Fruit fly (Drosophila melanogaster) whole organism, embryonic: ENCODE measurements around the gene cmb.

ENCODE experiments used
- Adf1 ChIP-seq: fragments of 200-800 bp; sonication (Bioruptor generic); IDR thresholded peaks from 2 replicates; pipeline ENCODE4 v1.3.6; 2022; ENCODE audit warnings: missing biosample characterization, missing genetic modification characterization
- CG11247 ChIP-seq: fragments of 200-800 bp; sonication (Bioruptor generic); IDR thresholded peaks from 2 replicates; pipeline ENCODE4 v1.3.6; 2022; ENCODE audit warnings: missing biosample characterization, missing genetic modification characterization
- CG11504 ChIP-seq: fragments of 200-800 bp; sonication (Bioruptor generic); optimal IDR thresholded peaks from 3 replicates; lab custom pipeline; 2019; ENCODE audit warnings: missing biosample characterization, mild to moderate bottlenecking, missing genetic modification characterization, moderate library complexity
- CG11560 ChIP-seq: fragments of 200-800 bp; sonication (Bioruptor generic); IDR thresholded peaks from 3 replicates; pipeline ENCODE4 v1.3.6; 2022; ENCODE audit warnings: missing biosample characterization, missing genetic modification characterization
- CG12299 ChIP-seq: fragments of 200-800 bp; sonication (Bioruptor generic); optimal IDR thresholded peaks from 2 replicates; lab custom pipeline; 2018; ENCODE audit warnings: missing biosample characterization, mild to moderate bottlenecking, missing genetic modification characterization
- CG1233 ChIP-seq: fragments of 200-800 bp; sonication (Bioruptor generic); optimal IDR thresholded peaks from 4 replicates; lab custom pipeline; 2018; ENCODE audit warnings: missing biosample characterization, mild to moderate bottlenecking, missing genetic modification characterization
- CG12391 ChIP-seq: fragments of 200-800 bp; sonication (Bioruptor generic); optimal IDR thresholded peaks from 3 replicates; lab custom pipeline; 2018; ENCODE audit warnings: missing biosample characterization, mild to moderate bottlenecking, missing genetic modification characterization, moderate library complexity
- CG13287 ChIP-seq: fragments of 200-800 bp; sonication (Bioruptor generic); IDR thresholded peaks from 2 replicates; pipeline ENCODE4 v1.3.6; 2022; ENCODE audit warnings: missing biosample characterization, missing genetic modification characterization; ENCODE audit not compliant: partially characterized antibody
- CG13894 ChIP-seq: fragments of 200-800 bp; sonication (Bioruptor generic); optimal IDR thresholded peaks from 3 replicates; lab custom pipeline; 2018; ENCODE audit warnings: missing biosample characterization, mild to moderate bottlenecking, missing genetic modification characterization, moderate library complexity
- CG14667 ChIP-seq: fragments of 200-800 bp; sonication (Bioruptor generic); IDR thresholded peaks from 2 replicates; pipeline ENCODE4 v1.3.6; 2022; ENCODE audit warnings: missing biosample characterization, missing genetic modification characterization
- CG15269 ChIP-seq: fragments of 200-800 bp; sonication (Bioruptor generic); optimal IDR thresholded peaks from 2 replicates; lab custom pipeline; 2018; ENCODE audit warnings: missing biosample characterization, mild to moderate bottlenecking, missing genetic modification characterization, moderate library complexity
- CG1603 ChIP-seq: fragments of 200-800 bp; sonication (Bioruptor generic); optimal IDR thresholded peaks from 2 replicates; lab custom pipeline; 2019; ENCODE audit warnings: missing biosample characterization, mild to moderate bottlenecking, missing genetic modification characterization, moderate library complexity
- CG17385 ChIP-seq: fragments of 200-800 bp; sonication (Bioruptor generic); optimal IDR thresholded peaks from 3 replicates; lab custom pipeline; 2018; ENCODE audit warnings: missing biosample characterization, mild to moderate bottlenecking, missing genetic modification characterization
- CG30431 ChIP-seq: fragments of 200-800 bp; sonication (Bioruptor generic); optimal IDR thresholded peaks from 2 replicates; lab custom pipeline; 2017; ENCODE audit warnings: missing biosample characterization, missing genetic modification characterization
- CG34376 ChIP-seq: fragments of 200-800 bp; sonication (Bioruptor generic); optimal IDR thresholded peaks from 2 replicates; lab custom pipeline; 2018; ENCODE audit warnings: missing biosample characterization, mild to moderate bottlenecking, missing genetic modification characterization
- CG5953 ChIP-seq: fragments of 200-800 bp; sonication (Bioruptor generic); IDR thresholded peaks from 2 replicates; pipeline ENCODE4 v1.3.6; 2022; ENCODE audit warnings: missing biosample characterization, missing genetic modification characterization
- CG9727 ChIP-seq: fragments of 200-800 bp; sonication (Bioruptor generic); optimal IDR thresholded peaks from 3 replicates; lab custom pipeline; 2017; ENCODE audit warnings: missing biosample characterization, mild to moderate bottlenecking, missing genetic modification characterization
- CTCF ChIP-seq: fragments of 200-800 bp; sonication (Bioruptor generic); optimal IDR thresholded peaks from 2 replicates; lab custom pipeline; 2017; ENCODE audit warnings: missing biosample characterization, mild to moderate bottlenecking, missing genetic modification characterization, moderate library complexity
- Dp ChIP-seq: fragments of 200-800 bp; sonication (Bioruptor generic); optimal IDR thresholded peaks from 2 replicates; lab custom pipeline; 2018; ENCODE audit warnings: missing biosample characterization, mild to moderate bottlenecking, missing genetic modification characterization, moderate library complexity
- Eip74EF ChIP-seq, 2 experiments: fragments of 200-800 bp in 1 of 2; fragments of >200 bp in 1 of 2; sonication (Bioruptor generic) in 1 of 2; optimal IDR thresholded peaks; 2 replicates each; lab custom pipeline; 2017 to 2019; ENCODE audit warnings: missing biosample characterization in 2 of 2, missing genetic modification characterization in 2 of 2, mild to moderate bottlenecking in 1 of 2, moderate library complexity in 1 of 2
- Elba2 ChIP-seq: fragments of 200-800 bp; sonication (Bioruptor generic); optimal IDR thresholded peaks from 3 replicates; lab custom pipeline; 2016; ENCODE audit warnings: missing biosample characterization, missing genetic modification characterization
- Ets65A ChIP-seq: fragments of 200-800 bp; sonication (Bioruptor generic); peaks from one replicate; lab custom pipeline; 2016; ENCODE audit warnings: missing biosample characterization, missing genetic modification characterization
- HLHmδ ChIP-seq: fragments of 200-800 bp; sonication (Bioruptor generic); optimal IDR thresholded peaks from 2 replicates; lab custom pipeline; 2018; ENCODE audit warnings: missing biosample characterization, mild to moderate bottlenecking, missing genetic modification characterization, moderate library complexity
- Hmr ChIP-seq: fragments of 200-800 bp; sonication (Bioruptor generic); optimal IDR thresholded peaks from 3 replicates; lab custom pipeline; 2017; ENCODE audit warnings: mild to moderate bottlenecking, missing biosample characterization, missing genetic modification reagents, missing genetic modification characterization
- Hr78 ChIP-seq, 2 experiments: fragments of 200-800 bp in 1 of 2; fragments of >200 bp in 1 of 2; sonication (Bioruptor generic) in 1 of 2; optimal IDR thresholded peaks; 2 replicates each; lab custom pipeline; 2017 to 2019; ENCODE audit warnings: missing biosample characterization in 2 of 2, missing genetic modification characterization in 2 of 2, mild to moderate bottlenecking in 1 of 2, moderate library complexity in 1 of 2
- NC2β ChIP-seq: fragments of 200-800 bp; sonication (Bioruptor generic); optimal IDR thresholded peaks from 2 replicates; lab custom pipeline; 2016; ENCODE audit warnings: missing biosample characterization, missing genetic modification characterization
- Oli ChIP-seq: fragments of 200-800 bp; sonication (Bioruptor generic); optimal IDR thresholded peaks from 2 replicates; lab custom pipeline; 2018; ENCODE audit warnings: missing biosample characterization, mild to moderate bottlenecking, missing genetic modification characterization, moderate library complexity
- Pdp1 ChIP-seq, 2 experiments: fragments of 200-800 bp; sonication (Bioruptor generic); optimal IDR thresholded peaks; 3 replicates each; lab custom pipeline; 2016; ENCODE audit warnings: missing biosample characterization in 2 of 2, missing genetic modification characterization in 2 of 2, mild to moderate bottlenecking in 1 of 2, moderate library complexity in 1 of 2
- Taf1 ChIP-seq: fragments of 200-800 bp; sonication (Bioruptor generic); IDR thresholded peaks from 2 replicates; pipeline ENCODE4 v1.3.6; 2022; ENCODE audit warnings: missing biosample characterization, missing genetic modification characterization
- Tbp ChIP-seq: fragments of >200 bp; optimal IDR thresholded peaks from 2 replicates; lab custom pipeline; 2018; ENCODE audit warnings: missing biosample characterization, missing genetic modification characterization
- Xbp1 ChIP-seq: fragments of 200-800 bp; sonication (Bioruptor generic); optimal IDR thresholded peaks from 3 replicates; lab custom pipeline; 2016; ENCODE audit warnings: missing biosample characterization, mild to moderate bottlenecking, missing genetic modification characterization
- cg ChIP-seq: fragments of 200-800 bp; sonication (Bioruptor generic); optimal IDR thresholded peaks from 3 replicates; lab custom pipeline; 2019; ENCODE audit warnings: missing biosample characterization, mild to moderate bottlenecking, missing genetic modification characterization, moderate library complexity
- chm ChIP-seq: fragments of 200-800 bp; sonication (Bioruptor generic); IDR thresholded peaks from 2 replicates; pipeline ENCODE4 v1.3.6; 2022; ENCODE audit warnings: missing biosample characterization, missing genetic modification characterization
- dimm ChIP-seq: fragments of 200-800 bp; sonication (Bioruptor generic); IDR thresholded peaks from 2 replicates; pipeline ENCODE4 v1.3.6; 2022; ENCODE audit warnings: missing biosample characterization, missing genetic modification characterization
- fu2 ChIP-seq: fragments of 200-800 bp; sonication (Bioruptor generic); optimal IDR thresholded peaks from 2 replicates; lab custom pipeline; 2016; ENCODE audit warnings: missing biosample characterization, missing genetic modification characterization
- gfzf ChIP-seq: fragments of 200-800 bp; sonication (Bioruptor generic); optimal IDR thresholded peaks from 2 replicates; lab custom pipeline; 2016; ENCODE audit warnings: missing biosample characterization, mild to moderate bottlenecking, missing genetic modification characterization, moderate library complexity
- grau ChIP-seq: fragments of 200-800 bp; optimal IDR thresholded peaks from 3 replicates; lab custom pipeline; 2019; ENCODE audit warnings: missing biosample characterization, mild to moderate bottlenecking, missing genetic modification characterization, moderate library complexity
- hth ChIP-seq: fragments of >200 bp; optimal IDR thresholded peaks from 2 replicates; lab custom pipeline; 2017; ENCODE audit warnings: inconsistent platforms
- ind ChIP-seq: fragments of 200-800 bp; sonication (Bioruptor generic); optimal IDR thresholded peaks from 3 replicates; lab custom pipeline; 2016; ENCODE audit warnings: missing biosample characterization, missing genetic modification characterization
- onecut ChIP-seq: fragments of 200-800 bp; sonication (Bioruptor generic); IDR thresholded peaks from 2 replicates; pipeline ENCODE4 v1.3.6; 2022; ENCODE audit warnings: missing biosample characterization, missing genetic modification characterization
- pan ChIP-seq, 4 experiments: fragments of >200 bp in 3 of 4; fragments of 200-800 bp in 1 of 4; sonication (Bioruptor generic) in 1 of 4; optimal IDR thresholded peaks in 3 of 4; IDR thresholded peaks in 1 of 4; 2 replicates each; pipeline versions ENCODE4 v1.3.6 to Lab custom; 2017 to 2022; ENCODE audit warnings: missing biosample characterization in 2 of 4, missing genetic modification characterization in 2 of 4, mixed read lengths in 1 of 4
- pho ChIP-seq: fragments of 200-800 bp; sonication (Bioruptor generic); optimal IDR thresholded peaks from 2 replicates; lab custom pipeline; 2016; ENCODE audit warnings: missing biosample characterization, missing genetic modification characterization
- ro ChIP-seq: fragments of 200-800 bp; sonication (Bioruptor generic); IDR thresholded peaks from 2 replicates; pipeline ENCODE4 v1.3.6; 2022; ENCODE audit warnings: missing biosample characterization, missing genetic modification characterization
- sc ChIP-seq, 3 experiments: fragments of >200 bp in 2 of 3; fragments of 200-800 bp in 1 of 3; sonication (Bioruptor generic) in 1 of 3; optimal IDR thresholded peaks; 2 replicates in 2 of 3; 3 replicates in 1 of 3; lab custom pipeline; 2017; ENCODE audit warnings: mild to moderate bottlenecking in 1 of 3, missing biosample characterization in 1 of 3, missing genetic modification characterization in 1 of 3, missing genetic modification reagents in 1 of 3
- slbo ChIP-seq: fragments of 200-800 bp; sonication (Bioruptor generic); IDR thresholded peaks from 2 replicates; pipeline ENCODE4 v1.3.6; 2022; ENCODE audit warnings: missing biosample characterization, missing genetic modification characterization
- so ChIP-seq: fragments of 200-800 bp; sonication (Bioruptor generic); IDR thresholded peaks from 3 replicates; pipeline ENCODE4 v1.3.6; 2022; ENCODE audit warnings: missing biosample characterization, missing genetic modification characterization
- sqz ChIP-seq: fragments of 200-800 bp; sonication (Bioruptor generic); optimal IDR thresholded peaks from 3 replicates; lab custom pipeline; 2018; ENCODE audit warnings: missing biosample characterization, mild to moderate bottlenecking, missing genetic modification characterization
- tgo ChIP-seq: fragments of 200-800 bp; sonication (Bioruptor generic); IDR thresholded peaks from 3 replicates; pipeline ENCODE4 v1.3.6; 2022; ENCODE audit warnings: missing biosample characterization, missing genetic modification characterization
- tx ChIP-seq: fragments of 200-800 bp; sonication (Bioruptor generic); optimal IDR thresholded peaks from 2 replicates; lab custom pipeline; 2016; ENCODE audit warnings: missing biosample characterization, missing genetic modification characterization
- unc-4 ChIP-seq: fragments of 200-800 bp; sonication (Bioruptor generic); IDR thresholded peaks from 2 replicates; pipeline ENCODE4 v1.3.6; 2022; ENCODE audit warnings: missing biosample characterization, missing genetic modification characterization; ENCODE audit not compliant: partially characterized antibody

cmb gene

DNA sequence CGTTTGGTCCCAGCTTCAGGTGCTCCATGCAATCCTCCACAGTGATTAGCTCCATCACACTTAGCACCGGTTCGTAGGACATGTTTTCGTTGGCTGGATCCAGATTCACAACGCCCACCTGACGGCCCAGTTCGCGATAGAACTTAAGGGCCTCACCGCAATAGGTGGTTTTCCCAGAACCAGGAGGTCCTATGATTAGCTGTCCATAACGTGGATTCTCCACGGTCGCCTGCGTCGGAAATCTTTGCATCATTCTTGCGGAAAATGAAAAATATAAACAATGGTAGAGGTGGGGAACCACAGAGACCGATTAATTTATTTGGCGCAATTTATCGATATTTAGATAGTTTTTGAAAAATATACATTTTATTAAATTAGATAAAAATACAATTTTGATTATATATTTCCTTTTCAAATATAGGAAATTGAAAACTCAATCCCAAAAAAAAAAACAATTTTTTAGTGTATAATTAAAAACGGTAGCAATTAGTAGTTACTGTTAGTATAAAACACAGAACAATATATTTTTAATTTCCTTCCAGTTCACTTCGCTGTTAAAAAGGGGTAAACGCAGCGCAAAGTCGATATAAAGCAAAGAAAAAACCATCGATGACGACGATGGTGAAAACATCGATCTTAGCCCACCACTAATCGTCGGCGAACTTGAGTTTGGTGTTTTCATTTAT, 30.1 kb upstream of the cmb start, which contains the start of the genes CG10222 and flr (continued):
- TF ChIP-seq CG30431 (GFP tag; lab: Kevin White, UChicago) (no peak), CG5953 (GFP tag; lab: Robert Waterston, UW) (no peak), tx (GFP tag; lab: Kevin White, UChicago) (no peak), Xbp1 (GFP tag; lab: Kevin White, UChicago) (no peak), CG15269 (tag; lab: Kevin White, UChicago) (peak; percentile 5), Taf1 (GFP tag; lab: Robert Waterston, UW) (no peak), Hr78 (GFP tag; optimal IDR thresholded peaks at IDR 0.05; lab: Kevin White, UChicago) (no peak), CG1603 (peak; percentile 7), Dp (GFP tag; lab: Kevin White, UChicago) (peak; percentile 69), CG11504 (tag; lab: Kevin White, UChicago) (no peak), hth (no peak), Oli (tag; lab: Kevin White, UChicago) (no peak), Adf1 (GFP tag; lab: Robert Waterston, UW) (no peak), CG9727 (GFP tag; lab: Kevin White, UChicago) (peak; percentile 17), CG14667 (no peak), pan (optimal IDR thresholded peaks at IDR 0.05; lab: Kevin White, UChicago) (no peak), pan (GFP tag; optimal IDR thresholded peaks at IDR 0.05 in 1 of 2, IDR thresholded peaks at IDR 0.05 in 1 of 2) (no peak), CG13894 (no peak), dimm (GFP tag; lab: Robert Waterston, UW) (no peak), chm (GFP tag; lab: Robert Waterston, UW) (no peak), CG11560 (tag; lab: Robert Waterston, UW) (no peak), slbo (GFP tag; lab: Robert Waterston, UW) (no peak), HLHmδ (GFP tag; lab: Kevin White, UChicago) (no peak), fu2 (GFP tag; lab: Kevin White, UChicago) (no peak), Hmr (GFP tag; lab: Kevin White, UChicago) (no peak), Pdp1 (GFP tag; optimal IDR thresholded peaks at IDR 0.05; lab: Kevin White, UChicago) (no peak), Elba2 (no peak), pho (GFP tag; lab: Kevin White, UChicago) (no peak), CG11247 (GFP tag; lab: Robert Waterston, UW) (no peak), cg (no peak), Eip74EF (GFP tag; optimal IDR thresholded peaks at IDR 0.05; lab: Kevin White, UChicago) (no peak), sqz (GFP tag; lab: Kevin White, UChicago) (no peak), CG17385 (no peak), Tbp (no peak), sc (optimal IDR thresholded peaks at IDR 0.05; lab: Kevin White, UChicago) (no peak), sc (GFP tag; optimal IDR thresholded peaks at IDR 0.05; lab: Kevin White, UChicago) (no peak), Ets65A (GFP tag; lab: Kevin White, UChicago) (no peak), gfzf (GFP tag; lab: Kevin White, UChicago) (peak; percentile 10), ind (GFP tag; lab: Kevin White, UChicago) (peak; percentile 12), NC2β (GFP tag; lab: Kevin White, UChicago) (no peak), unc-4 (GFP tag; lab: Robert Waterston, UW) (peak; percentile 71), onecut (GFP tag; lab: Robert Waterston, UW) (no peak), CG12391 (tag; lab: Kevin White, UChicago) (peak; percentile 42), CG13287 (GFP tag; lab: Robert Waterston, UW) (peak; percentile 74), ro (GFP tag; lab: Robert Waterston, UW) (no peak), CG12299 (tag; lab: Kevin White, UChicago) (no peak), CG34376 (GFP tag; lab: Kevin White, UChicago) (no peak), CG1233 (GFP tag; lab: Kevin White, UChicago) (no peak), tgo (GFP tag; lab: Robert Waterston, UW) (no peak), grau (tag; lab: Kevin White, UChicago) (peak; percentile 6), CTCF (no peak), so (GFP tag; lab: Robert Waterston, UW) (no peak)
